Fruit fly (Drosophila melanogaster): Measurements from ENCODE around the gene CG9368.

The CG9368 gene

DNA sequence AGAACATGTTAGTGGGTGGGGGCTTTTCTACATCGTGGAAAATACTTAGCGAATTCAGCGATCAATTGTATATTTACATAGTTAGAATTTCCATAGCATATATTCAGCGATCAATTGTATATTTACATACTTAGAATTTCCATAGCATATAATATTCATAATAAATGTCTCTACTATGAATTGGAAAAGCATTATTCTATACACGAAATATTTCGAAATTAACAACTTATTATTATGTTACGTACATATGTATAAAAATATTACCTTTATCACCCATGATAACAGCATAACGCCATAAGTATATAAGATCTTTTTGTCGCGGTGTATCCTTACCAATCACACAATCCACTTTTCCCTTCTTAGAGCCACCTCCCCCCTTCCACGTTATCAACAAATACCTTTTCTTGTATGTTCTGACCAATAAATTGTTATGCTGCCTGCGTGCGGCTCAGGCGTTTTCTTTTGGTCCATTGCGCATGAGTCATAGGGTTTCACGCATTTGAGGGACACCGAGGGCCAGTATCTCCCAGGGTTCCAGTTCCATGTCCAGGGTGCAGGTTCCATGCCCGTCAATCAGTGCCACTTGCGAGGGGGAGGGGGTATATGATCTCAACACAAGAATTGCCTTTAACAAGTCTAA is 35.5 kb downstream of the CG9368 start (continued):
- peak; percentile 56 for TF ChIP-seq ac (GFP tag; optimal IDR thresholded peaks at IDR 0.05)
- TF ChIP-seq Dbx (GFP tag; IDR thresholded peaks at IDR 0.05), result no peak
- TF ChIP-seq Pdp1 (GFP tag; optimal IDR thresholded peaks at IDR 0.05), result peak in 1 of 2 experiments; percentile 30
- no peak for TF ChIP-seq CG16779 (GFP tag; IDR thresholded peaks at IDR 0.05)
- peak; percentile 43 for TF ChIP-seq Sox100B (GFP tag; optimal IDR thresholded peaks at IDR 0.05)
- TF ChIP-seq CG8944 (GFP tag; optimal IDR thresholded peaks at IDR 0.05), result no peak
- TF ChIP-seq tgo (GFP tag; IDR thresholded peaks at IDR 0.05), result peak; percentile 20; the same call in 1 of the 3 replicates
- TF ChIP-seq luna (GFP tag; optimal IDR thresholded peaks at IDR 0.05), result no peak
- no peak for TF ChIP-seq ERR (GFP tag; optimal IDR thresholded peaks at IDR 0.05)
- TF ChIP-seq odd (GFP tag; optimal IDR thresholded peaks at IDR 0.05), result no peak
- no peak for TF ChIP-seq Meics (GFP tag; optimal IDR thresholded peaks at IDR 0.05)
- TF ChIP-seq slbo (GFP tag; IDR thresholded peaks at IDR 0.05), result no peak
- no peak for TF ChIP-seq CG14965 (GFP tag; optimal IDR thresholded peaks at IDR 0.05; ENCODE audit: borderline replicate concordance)
- TF ChIP-seq CG11696 (GFP tag; IDR thresholded peaks at IDR 0.05), result 0 out of 2 replicates have a peak, but pooled peaks have one; percentile 11
- no peak for TF ChIP-seq stc (GFP tag; IDR thresholded peaks at IDR 0.05)
- no peak for TF ChIP-seq hb (GFP tag; IDR thresholded peaks at IDR 0.05; ENCODE audit: partially characterized antibody)
- TF ChIP-seq ranshi (GFP tag; IDR thresholded peaks at IDR 0.05), result no peak
- TF ChIP-seq CG1024 (GFP tag; IDR thresholded peaks at IDR 0.05), result no peak
- TF ChIP-seq CG17361 (GFP tag; IDR thresholded peaks at IDR 0.05), result peak; percentile 87; the same call in 2 of the 3 replicates
- no peak; the same call in 2 of the 3 replicates for TF ChIP-seq CG2889 (GFP tag; IDR thresholded peaks at IDR 0.05)
- TF ChIP-seq NK7.1 (GFP tag; optimal IDR thresholded peaks at IDR 0.05), result no peak
- TF ChIP-seq CG9876 (GFP tag; optimal IDR thresholded peaks at IDR 0.05), result no peak
- no peak for TF ChIP-seq CTCF (GFP tag; optimal IDR thresholded peaks at IDR 0.05)
- TF ChIP-seq CG2712 (tag; optimal IDR thresholded peaks at IDR 0.05), result peak; percentile 90
- TF ChIP-seq Hr3 (GFP tag; optimal IDR thresholded peaks at IDR 0.05), result peak; percentile 49
- TF ChIP-seq pzg (GFP tag; optimal IDR thresholded peaks at IDR 0.05), result no peak
- TF ChIP-seq CG1603 (tag; optimal IDR thresholded peaks at IDR 0.05), result peak; percentile 52
- TF ChIP-seq Bteb2 (GFP tag; optimal IDR thresholded peaks at IDR 0.05), result no peak
- no peak for TF ChIP-seq tap (tag; optimal IDR thresholded peaks at IDR 0.05)
- TF ChIP-seq Bdp1 (GFP tag; optimal IDR thresholded peaks at IDR 0.05), result no peak
- no peak for TF ChIP-seq Tbp (GFP tag; optimal IDR thresholded peaks at IDR 0.05)
- no peak for TF ChIP-seq Ptx1 (GFP tag; IDR thresholded peaks at IDR 0.05)
- peak; percentile 13 for TF ChIP-seq CG8359 (GFP tag; optimal IDR thresholded peaks at IDR 0.05; ENCODE audit: borderline replicate concordance)

DNA sequence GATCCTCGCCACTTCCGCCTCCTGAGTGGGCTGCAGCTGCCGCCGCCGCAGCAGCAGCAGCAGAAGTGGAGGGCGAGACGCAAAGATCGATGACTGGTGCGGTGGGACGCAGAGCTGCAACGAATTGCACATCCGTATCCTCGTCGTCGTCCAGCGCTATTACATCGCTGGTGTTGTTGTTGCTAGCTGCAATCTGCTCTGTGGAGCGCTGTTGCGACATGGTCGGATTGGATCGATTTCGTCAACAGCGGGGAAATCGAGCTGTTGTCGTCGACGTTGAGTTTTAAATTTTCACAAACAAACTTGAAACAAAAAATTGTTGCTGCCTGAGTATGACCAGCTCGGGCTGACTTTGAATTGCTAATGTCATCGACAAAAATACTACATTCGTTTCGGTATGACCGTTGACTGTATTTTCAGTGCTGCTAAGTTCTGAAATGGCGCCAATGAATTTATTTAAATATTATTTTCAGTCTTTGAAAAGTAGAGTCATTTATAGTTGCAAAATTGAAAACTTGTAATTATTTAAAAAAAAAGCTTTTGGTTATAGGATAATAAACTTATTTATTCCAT is 41.1 kb downstream of the CG9368 start, which contains the start of gene Rnf146:
Gene Rnf146, minus strand, starts transcription at position 369 of the 573 bp plus-strand sequence.
- TF ChIP-seq CrebB (tag; optimal IDR thresholded peaks at IDR 0.05), result no peak
- peak; percentile 29 for TF ChIP-seq CG15514 (GFP tag; optimal IDR thresholded peaks at IDR 0.05)
- peak; percentile 73 for TF ChIP-seq stwl (tag; optimal IDR thresholded peaks at IDR 0.05)
- peak; percentile 75 for TF ChIP-seq MESR4 (GFP tag; optimal IDR thresholded peaks at IDR 0.05)
- TF ChIP-seq MBD-R2 (GFP tag; IDR thresholded peaks at IDR 0.05), result peak; percentile 74
- TF ChIP-seq z (GFP tag; IDR thresholded peaks at IDR 0.05), result 0 out of 3 replicates have a peak, but pooled peaks have one; percentile 43
- peak; percentile 6 for TF ChIP-seq CG2712 (tag; optimal IDR thresholded peaks at IDR 0.05)
- TF ChIP-seq CG8924 (tag; optimal IDR thresholded peaks at IDR 0.05), result peak; percentile 21
- TF ChIP-seq Sry-δ (GFP tag; optimal IDR thresholded peaks at IDR 0.05), result peak; percentile 11
- 0 out of 3 replicates have a peak, but pooled peaks have one; percentile 15 for TF ChIP-seq Dbx (GFP tag; IDR thresholded peaks at IDR 0.05)
- peak; percentile 46 for TF ChIP-seq CG14710 (tag; optimal IDR thresholded peaks at IDR 0.05)
- peak; percentile 86 for TF ChIP-seq gfzf (GFP tag; optimal IDR thresholded peaks at IDR 0.05)
- TF ChIP-seq D (optimal IDR thresholded peaks at IDR 0.05), result peak; percentile 45
- no peak for TF ChIP-seq D (GFP tag; optimal IDR thresholded peaks at IDR 0.05)
- TF ChIP-seq CG9797 (GFP tag; optimal IDR thresholded peaks at IDR 0.05), result peak; percentile 89
- no peak for TF ChIP-seq HLH4C (GFP tag; IDR thresholded peaks at IDR 0.05; ENCODE audit: partially characterized antibody)
- peak; percentile 49 for TF ChIP-seq CG1603 (tag; optimal IDR thresholded peaks at IDR 0.05)
- peak; percentile 85 for TF ChIP-seq pzg (GFP tag; optimal IDR thresholded peaks at IDR 0.05)
- peak; percentile 25; the same call in 1 of the 3 replicates for TF ChIP-seq ci (GFP tag; IDR thresholded peaks at IDR 0.05)
- peak; percentile 78 for TF ChIP-seq trem (tag; optimal IDR thresholded peaks at IDR 0.05)
- peak; percentile 24 for TF ChIP-seq Lhr (GFP tag; optimal IDR thresholded peaks at IDR 0.05)
